Worm (Caenorhabditis elegans) whole organism, midembryonic: ENCODE measurements around the gene M02D8.7.
"Not testable (repeated sequence)": the region's sequence is repeated elsewhere in the genome, so short reads cannot be mapped to it uniquely, and the experiment has no call there.

ENCODE experiments used
- T22C8.4 ChIP-seq: fragments of 200-800 bp; sonication (Bioruptor generic); IDR thresholded peaks from 2 replicates; pipeline ENCODE4 v1.3.6; 2022; ENCODE audit warnings: missing genetic modification characterization, missing compliant biosample characterization
- cog-1 ChIP-seq: sonication (generic microtip); optimal IDR thresholded peaks from 2 replicates; lab custom pipeline; 2016; ENCODE audit warnings: missing genetic modification characterization, missing compliant biosample characterization
- flt-1 ChIP-seq: fragments of 200-800 bp; sonication (Bioruptor generic); IDR thresholded peaks from 2 replicates; pipeline ENCODE4 v1.3.6; 2022; ENCODE audit warnings: missing genetic modification characterization, missing compliant biosample characterization
- klf-2 ChIP-seq: fragments of 200-800 bp; sonication (Bioruptor generic); conservative IDR thresholded peaks from 2 replicates; pipeline ENCODE4 v1.3.6; 2022; ENCODE audit warnings: missing genetic modification reagents, missing genetic modification characterization, missing compliant biosample characterization
- med-1 ChIP-seq: sonication (generic microtip); optimal IDR thresholded peaks from 2 replicates; lab custom pipeline; 2017; ENCODE audit warnings: missing genetic modification characterization, mild to moderate bottlenecking, missing compliant biosample characterization, antibody characterized with exemption, missing genetic modification reagents; ENCODE audit not compliant: insufficient read depth
- ref-1 ChIP-seq: fragments of 200-800 bp; sonication (Bioruptor generic); conservative IDR thresholded peaks from 2 replicates; pipeline ENCODE4 v1.3.6; 2022; ENCODE audit warnings: missing genetic modification reagents, missing genetic modification characterization, missing compliant biosample characterization
- tab-1 ChIP-seq: fragments of 200-800 bp; sonication (Bioruptor generic); IDR thresholded peaks from 2 replicates; pipeline ENCODE4 v1.3.6; 2022; ENCODE audit warnings: missing genetic modification characterization, missing compliant biosample characterization
- ztf-23 ChIP-seq: fragments of 200-800 bp; sonication (Bioruptor generic); IDR thresholded peaks from 2 replicates; pipeline ENCODE4 v1.3.6; 2022; ENCODE audit warnings: missing genetic modification reagents, missing genetic modification characterization, missing compliant biosample characterization
- ztf-29 ChIP-seq: fragments of 200-800 bp; sonication (Bioruptor generic); IDR thresholded peaks from 2 replicates; pipeline ENCODE4 v1.3.6; 2022; ENCODE audit warnings: missing genetic modification reagents, missing genetic modification characterization, missing compliant biosample characterization

Gene M02D8.7

DNA sequence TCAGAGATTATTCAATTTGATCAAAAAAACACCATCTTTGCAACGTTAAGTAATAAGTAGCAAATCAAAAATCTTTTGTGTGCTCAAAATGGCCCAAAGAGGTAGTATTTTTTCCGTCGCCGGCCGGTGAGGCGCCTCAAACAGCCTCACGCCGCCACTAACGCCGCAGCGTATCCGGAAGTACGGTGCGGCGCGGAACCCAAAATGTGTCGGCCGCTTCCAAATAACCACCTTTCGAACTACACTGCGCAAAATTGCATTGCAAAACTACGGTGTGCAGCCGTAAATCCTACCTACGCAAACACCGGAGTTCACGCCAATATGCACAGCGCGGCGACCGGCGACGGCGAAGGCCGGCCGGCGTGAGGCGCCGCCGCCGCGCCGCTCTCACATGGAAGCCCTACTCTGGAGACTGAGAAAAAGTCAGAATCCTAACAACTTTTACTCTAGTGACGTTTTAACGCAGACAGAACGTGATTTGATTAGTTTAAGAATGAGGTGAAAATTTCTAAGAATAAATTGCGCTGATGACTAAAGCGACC lies 1.1 kb downstream of the M02D8.7 start:
- TF ChIP-seq ref-1 (GFP tag; lab: Robert Waterston, UW) (no peak), cog-1 (tag; lab: Kevin White, UChicago) (no peak), tab-1 (GFP tag; lab: Robert Waterston, UW) (no peak), T22C8.4 (no peak), ztf-23 (GFP tag; lab: Robert Waterston, UW) (no peak), ztf-29 (GFP tag; lab: Robert Waterston, UW) (no peak), klf-2 (no peak), flt-1 (GFP tag; lab: Robert Waterston, UW) (no peak), med-1 (GFP tag; lab: Kevin White, UChicago) (no peak)

ce11 chrX:8739373-8739772 lies 3.4 kb downstream of the M02D8.7 start, which contains the start of gene M02D8.2:
Gene M02D8.2, plus strand, starts transcription at chrX:8739673.
- TF ChIP-seq ref-1 (GFP tag; lab: Robert Waterston, UW), result no peak
- no peak for TF ChIP-seq T22C8.4
- no peak for TF ChIP-seq flt-1 (GFP tag; lab: Robert Waterston, UW)
- no peak for TF ChIP-seq ztf-29 (GFP tag; lab: Robert Waterston, UW)
- no peak for TF ChIP-seq tab-1 (GFP tag; lab: Robert Waterston, UW)
- TF ChIP-seq med-1 (GFP tag; lab: Kevin White, UChicago), result no peak
- no peak for TF ChIP-seq cog-1 (tag; lab: Kevin White, UChicago)
- no peak for TF ChIP-seq ztf-23 (GFP tag; lab: Robert Waterston, UW)
- TF ChIP-seq klf-2, result no peak

DNA sequence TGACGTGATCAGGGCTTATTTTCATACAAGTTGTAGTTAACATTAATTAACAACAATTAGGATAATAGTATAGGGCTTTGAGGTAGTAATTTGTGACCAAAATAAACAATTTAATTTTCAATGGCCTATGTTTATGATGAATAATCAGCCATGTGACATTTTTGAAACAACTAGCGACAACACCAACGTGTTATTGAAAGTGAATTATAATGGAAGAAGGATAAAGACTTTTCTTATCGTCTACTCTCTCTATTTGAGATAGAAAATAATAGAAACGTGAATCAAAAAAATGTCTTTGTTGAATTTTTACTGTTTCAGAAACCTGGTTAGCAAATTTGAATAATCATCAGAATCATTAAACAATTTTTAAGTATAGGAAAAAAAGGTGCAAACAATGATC lies 5.0 kb downstream of the M02D8.7 start:
- no peak for TF ChIP-seq tab-1 (GFP tag; lab: Robert Waterston, UW)
- TF ChIP-seq cog-1 (tag; lab: Kevin White, UChicago), result no peak
- TF ChIP-seq flt-1 (GFP tag; lab: Robert Waterston, UW), result no peak
- TF ChIP-seq ztf-29 (GFP tag; lab: Robert Waterston, UW), result no peak
- TF ChIP-seq T22C8.4, result no peak
- no peak for TF ChIP-seq med-1 (GFP tag; lab: Kevin White, UChicago)
- no peak for TF ChIP-seq ref-1 (GFP tag; lab: Robert Waterston, UW)
- TF ChIP-seq ztf-23 (GFP tag; lab: Robert Waterston, UW), result no peak
- TF ChIP-seq klf-2, result no peak

ce11 chrX:8736965-8737464 lies 5.8 kb downstream of the M02D8.7 start, which contains the start of gene M02D8.3:
Gene M02D8.3, minus strand, starts transcription at chrX:8737015.
- TF ChIP-seq cog-1 (tag; lab: Kevin White, UChicago), result peak; percentile 14
- no peak for TF ChIP-seq med-1 (GFP tag; lab: Kevin White, UChicago)

DNA sequence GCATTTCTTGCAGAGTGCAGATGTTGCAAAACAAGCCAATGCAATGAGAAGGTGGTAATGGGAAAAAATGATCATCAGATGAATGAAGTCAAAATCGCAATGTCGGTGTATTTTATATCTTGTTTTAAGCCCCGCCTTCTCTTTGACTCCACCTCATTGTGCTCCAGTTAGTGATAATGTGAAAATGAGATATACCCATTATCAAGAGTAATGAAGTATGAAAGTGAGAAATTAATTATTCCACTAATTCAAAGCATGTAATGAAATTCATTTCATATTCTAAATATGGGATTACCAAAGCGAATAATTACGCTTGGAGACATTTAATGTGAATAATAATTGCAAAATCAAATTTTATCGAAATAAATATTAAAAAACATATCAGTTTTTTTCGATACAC lies 11.0 kb downstream of the M02D8.7 start, which contains the start of gene M02D8.6:
Gene M02D8.6, minus strand, starts transcription at position 101 of the 400 bp plus-strand sequence.
- TF ChIP-seq T22C8.4; flt-1 (GFP tag; lab: Robert Waterston, UW); ztf-29 (GFP tag; lab: Robert Waterston, UW): not testable (repeated sequence)

ce11 chrX:8727306-8727705 lies 15.5 kb downstream of the M02D8.7 start, which contains the start of gene EGAP4.1:
Gene EGAP4.1, minus strand, starts transcription at chrX:8727406.
- TF ChIP-seq flt-1 (GFP tag; lab: Robert Waterston, UW), result no peak
- TF ChIP-seq T22C8.4, result no peak

DNA sequence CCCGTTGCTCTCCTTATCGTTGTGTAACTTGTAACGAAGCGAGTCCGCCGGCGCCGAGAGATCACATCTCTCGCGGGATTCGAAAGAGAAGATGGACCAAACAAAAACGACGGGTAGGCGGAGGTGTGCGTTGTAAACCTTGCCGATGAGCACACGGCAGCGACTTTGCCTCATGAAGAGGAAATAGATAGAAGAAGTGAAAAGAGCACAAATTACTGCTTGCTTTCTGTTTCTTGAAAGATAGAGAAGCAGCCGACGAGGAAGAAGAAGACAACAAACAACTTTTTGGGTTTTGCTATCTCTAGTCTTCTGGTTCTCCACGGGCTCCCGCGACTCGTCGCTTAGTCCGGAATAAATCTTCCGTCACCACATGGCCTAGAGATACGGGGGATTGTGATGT lies 19.0 kb downstream of the M02D8.7 start:
- TF ChIP-seq cog-1 (tag; lab: Kevin White, UChicago) (peak; percentile 14), T22C8.4 (no peak)

DNA sequence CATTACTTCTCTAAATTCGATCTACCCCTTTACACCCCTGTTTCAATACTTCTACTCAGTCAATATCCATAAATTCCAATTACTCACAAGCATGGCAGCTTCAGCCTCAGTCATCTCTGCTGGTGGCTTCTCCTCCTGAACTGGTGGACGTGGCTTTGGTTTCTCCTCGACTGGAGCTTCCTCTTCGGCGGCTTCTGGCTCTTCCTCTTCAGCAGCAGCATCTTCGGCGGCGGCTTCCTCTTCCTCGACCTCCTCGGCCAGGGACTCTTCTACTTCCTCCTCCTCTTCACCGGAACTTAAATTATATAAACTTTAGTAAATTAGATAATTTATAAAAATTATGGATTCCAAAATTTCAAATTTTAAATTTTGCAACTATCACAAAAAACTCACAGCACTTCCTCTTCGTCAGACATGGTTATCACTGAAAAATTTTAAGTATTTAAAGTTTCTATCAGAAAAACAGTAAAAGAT lies 19.6 kb downstream of the M02D8.7 start, which contains the start of gene tnt-2:
Gene tnt-2, minus strand, starts transcription at position 424 of the 474 bp plus-strand sequence.
- TF ChIP-seq med-1 (GFP tag; lab: Kevin White, UChicago) (no peak), ztf-23 (GFP tag; lab: Robert Waterston, UW) (no peak), ztf-29 (GFP tag; lab: Robert Waterston, UW) (no peak), ref-1 (GFP tag; lab: Robert Waterston, UW) (no peak), klf-2 (no peak), tab-1 (GFP tag; lab: Robert Waterston, UW) (no peak), flt-1 (GFP tag; lab: Robert Waterston, UW) (no peak), T22C8.4 (no peak), cog-1 (tag; lab: Kevin White, UChicago) (no peak)

DNA sequence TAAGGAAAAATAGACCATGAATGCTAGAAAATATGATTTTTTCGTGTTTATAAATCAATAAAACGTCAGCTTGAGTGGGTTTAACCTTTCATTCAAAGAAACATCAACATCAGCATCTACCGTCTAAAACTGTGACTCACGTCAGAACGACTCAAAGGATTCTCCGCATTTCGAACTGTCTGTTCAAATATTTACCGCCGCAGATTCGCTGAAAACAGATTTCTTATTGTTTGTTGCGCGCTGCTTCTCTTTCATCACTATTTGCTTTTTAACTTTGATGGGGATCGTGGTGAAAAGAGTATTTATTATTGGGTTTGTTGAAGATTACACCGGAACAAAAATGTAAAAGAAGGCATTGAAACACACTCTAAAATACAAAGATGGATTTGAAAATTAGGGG lies 21.5 kb downstream of the M02D8.7 start:
- TF ChIP-seq flt-1 (GFP tag; lab: Robert Waterston, UW) (no peak), tab-1 (GFP tag; lab: Robert Waterston, UW) (no peak), klf-2 (no peak), med-1 (GFP tag; lab: Kevin White, UChicago) (no peak), T22C8.4 (no peak), ref-1 (GFP tag; lab: Robert Waterston, UW) (no peak)

DNA sequence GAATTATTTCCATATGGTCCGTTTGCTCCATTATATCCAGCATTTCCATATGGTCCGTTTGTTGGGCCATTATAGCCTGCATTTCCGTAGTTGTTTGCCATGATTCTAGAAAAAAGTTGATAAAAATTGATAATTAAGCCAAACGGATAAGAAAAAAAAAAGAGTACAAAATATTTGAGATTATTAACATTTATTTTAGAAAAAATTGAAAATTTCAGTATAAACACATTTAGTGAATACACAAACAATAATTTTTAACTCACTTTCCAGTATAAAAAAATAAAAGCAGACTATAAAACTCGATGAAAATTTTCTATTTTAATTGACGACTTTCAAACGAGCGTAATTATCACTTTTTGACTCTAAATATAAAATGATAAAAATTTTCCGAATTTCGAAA lies 22.1 kb downstream of the M02D8.7 start, which contains the start of gene F53A9.9:
Gene F53A9.9, minus strand, starts transcription at position 101 of the 400 bp plus-strand sequence.
- TF ChIP-seq ztf-29 (GFP tag; lab: Robert Waterston, UW) (no peak), T22C8.4 (no peak), tab-1 (GFP tag; lab: Robert Waterston, UW) (no peak), ztf-23 (GFP tag; lab: Robert Waterston, UW) (no peak), klf-2 (no peak)
